Worm (Caenorhabditis elegans) whole organism, late embryonic: ENCODE measurements around the gene aexr-3.

Source experiments
- K02D7.2 ChIP-seq: sonication (generic microtip); optimal IDR thresholded peaks from 2 replicates; lab custom pipeline; 2017; ENCODE audit warnings: mild to moderate bottlenecking, missing genetic modification characterization, missing compliant biosample characterization
- ama-1 ChIP-seq: fragments of 150-350 bp; optimal IDR thresholded peaks from 2 replicates; lab custom pipeline; 2014
- ceh-14 ChIP-seq: sonication (generic microtip); optimal IDR thresholded peaks from 2 replicates; lab custom pipeline; 2016; ENCODE audit warnings: missing genotype, missing genetic modification characterization, missing compliant biosample characterization
- ceh-9 ChIP-seq: sonication (generic microtip); optimal IDR thresholded peaks from 2 replicates; lab custom pipeline; 2016; ENCODE audit warnings: mild to moderate bottlenecking, missing genetic modification characterization, inconsistent platforms, missing compliant biosample characterization
- dmd-4 ChIP-seq: sonication (generic microtip); optimal IDR thresholded peaks from 2 replicates; lab custom pipeline; 2016; ENCODE audit warnings: borderline replicate concordance, missing genetic modification characterization, missing compliant biosample characterization
- nhr-11 ChIP-seq: fragments of 150-350 bp; optimal IDR thresholded peaks from 2 replicates; lab custom pipeline; 2014; ENCODE audit warnings: missing biosample characterization, missing genetic modification characterization
- nhr-232 ChIP-seq: sonication (generic microtip); optimal IDR thresholded peaks from 2 replicates; lab custom pipeline; 2016; ENCODE audit warnings: missing genetic modification characterization, missing compliant biosample characterization
- pqm-1 ChIP-seq: sonication (generic microtip); optimal IDR thresholded peaks from 2 replicates; lab custom pipeline; 2016; ENCODE audit warnings: missing genetic modification characterization, missing compliant biosample characterization
- ref-2 ChIP-seq: sonication (generic microtip); optimal IDR thresholded peaks from 2 replicates; lab custom pipeline; 2016; ENCODE audit warnings: missing genetic modification characterization, missing compliant biosample characterization
- unc-86 ChIP-seq: sonication (generic microtip); optimal IDR thresholded peaks from 2 replicates; lab custom pipeline; 2016; ENCODE audit warnings: missing genetic modification characterization, missing compliant biosample characterization

DNA sequence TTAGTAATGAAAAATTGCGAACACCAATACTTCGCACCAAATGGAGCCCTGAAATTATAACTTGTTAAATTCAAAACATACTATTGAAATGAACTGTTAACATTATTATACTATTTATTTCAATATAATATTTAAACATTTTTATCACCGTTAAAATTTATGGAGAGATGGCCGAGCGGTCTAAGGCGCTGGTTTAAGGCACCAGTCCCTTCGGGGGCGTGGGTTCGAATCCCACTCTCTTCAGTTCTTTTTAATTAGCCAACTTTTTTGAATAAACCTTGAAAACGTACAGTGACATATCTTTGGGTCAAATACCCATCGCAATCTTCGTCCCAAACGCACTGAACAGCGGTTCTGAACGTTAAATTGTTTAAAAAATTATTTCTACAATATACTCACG is 21.6 kb downstream of the aexr-3 start:
- no peak for TF ChIP-seq ceh-14
- TF ChIP-seq pqm-1 (tag; lab: Kevin White, UChicago): no peak
- no peak for TF ChIP-seq ama-1 (lab: Kevin White, UChicago)
- TF ChIP-seq K02D7.2 (tag; lab: Kevin White, UChicago): no peak
- no peak for TF ChIP-seq unc-86 (tag; lab: Kevin White, UChicago)
- no peak for TF ChIP-seq nhr-232 (tag; lab: Kevin White, UChicago)
- no peak for TF ChIP-seq nhr-11
- no peak for TF ChIP-seq ref-2 (tag; lab: Kevin White, UChicago)
- TF ChIP-seq dmd-4: no peak
- TF ChIP-seq ceh-9 (tag; lab: Kevin White, UChicago): no peak
